Fruit fly (Drosophila melanogaster) whole organism, embryonic: ENCODE data around the gene His3.3B.

Experiments
- Adf1 ChIP-seq: fragments of 200-800 bp; sonication (Bioruptor generic); IDR thresholded peaks from 2 replicates; pipeline ENCODE4 v1.3.6; 2022; ENCODE audit warnings: missing biosample characterization, missing genetic modification characterization
- Aef1 ChIP-seq: fragments of 200-800 bp; sonication (Bioruptor generic); IDR thresholded peaks from 3 replicates; pipeline ENCODE4 v1.3.6; 2022; ENCODE audit warnings: missing biosample characterization, missing genetic modification characterization
- Antp ChIP-seq: fragments of 200-800 bp; sonication (Bioruptor generic); optimal IDR thresholded peaks from 3 replicates; lab custom pipeline; 2016; ENCODE audit warnings: missing biosample characterization, missing genetic modification characterization
- CG10147 ChIP-seq: fragments of 200-800 bp; sonication (Bioruptor generic); optimal IDR thresholded peaks from 2 replicates; lab custom pipeline; 2019; ENCODE audit warnings: missing biosample characterization, mild to moderate bottlenecking, missing genetic modification characterization, moderate library complexity
- CG11093 ChIP-seq: fragments of 200-800 bp; sonication (Bioruptor generic); IDR thresholded peaks from 3 replicates; pipeline ENCODE4 v1.3.6; 2022; ENCODE audit warnings: missing biosample characterization, missing genetic modification characterization
- CG11695 ChIP-seq: fragments of 200-800 bp; sonication (Bioruptor generic); IDR thresholded peaks from 3 replicates; pipeline ENCODE4 v1.3.6; 2022; ENCODE audit warnings: missing biosample characterization, missing genetic modification characterization
- CG1233 ChIP-seq: fragments of 200-800 bp; sonication (Bioruptor generic); optimal IDR thresholded peaks from 4 replicates; lab custom pipeline; 2018; ENCODE audit warnings: missing biosample characterization, mild to moderate bottlenecking, missing genetic modification characterization
- CG13287 ChIP-seq: fragments of 200-800 bp; sonication (Bioruptor generic); IDR thresholded peaks from 2 replicates; pipeline ENCODE4 v1.3.6; 2022; ENCODE audit warnings: missing biosample characterization, missing genetic modification characterization; ENCODE audit not compliant: partially characterized antibody
- CG17568 ChIP-seq: fragments of 200-800 bp; sonication (Bioruptor generic); optimal IDR thresholded peaks from 2 replicates; lab custom pipeline; 2018; ENCODE audit warnings: missing biosample characterization, mild to moderate bottlenecking, missing genetic modification characterization, moderate library complexity
- CG17912 ChIP-seq: fragments of 200-800 bp; sonication (Bioruptor generic); optimal IDR thresholded peaks from 2 replicates; lab custom pipeline; 2018; ENCODE audit warnings: missing biosample characterization, mild to moderate bottlenecking, missing genetic modification characterization
- CG2199 ChIP-seq: fragments of 200-800 bp; sonication (Bioruptor generic); IDR thresholded peaks from 3 replicates; pipeline ENCODE4 v1.3.6; 2022; ENCODE audit warnings: missing biosample characterization, missing genetic modification characterization
- CG30403 ChIP-seq: fragments of 200-800 bp; sonication (Bioruptor generic); optimal IDR thresholded peaks from 3 replicates; lab custom pipeline; 2016; ENCODE audit warnings: missing biosample characterization, missing genetic modification characterization
- CG32767 ChIP-seq: fragments of 200-800 bp; sonication (Bioruptor generic); IDR thresholded peaks from 2 replicates; pipeline ENCODE4 v1.3.6; 2022; ENCODE audit warnings: missing biosample characterization, missing genetic modification characterization
- CG4820 ChIP-seq: fragments of 200-800 bp; sonication (Bioruptor generic); optimal IDR thresholded peaks from 3 replicates; lab custom pipeline; 2016; ENCODE audit warnings: missing biosample characterization, missing genetic modification characterization
- CG4854 ChIP-seq: fragments of 200-800 bp; sonication (Bioruptor generic); optimal IDR thresholded peaks from 2 replicates; lab custom pipeline; 2016; ENCODE audit warnings: missing biosample characterization, missing genetic modification characterization, inconsistent platforms
- CG8281 ChIP-seq: fragments of 200-800 bp; sonication (Bioruptor generic); optimal IDR thresholded peaks from 2 replicates; lab custom pipeline; 2018; ENCODE audit warnings: missing biosample characterization, mild to moderate bottlenecking, missing genetic modification characterization, moderate library complexity
- CG8359 ChIP-seq: fragments of 200-800 bp; sonication (Bioruptor generic); optimal IDR thresholded peaks from 2 replicates; lab custom pipeline; 2017; ENCODE audit warnings: missing biosample characterization, mild to moderate bottlenecking, missing genetic modification characterization, borderline replicate concordance
- CG8388 ChIP-seq: fragments of 200-800 bp; sonication (Bioruptor generic); optimal IDR thresholded peaks from 2 replicates; lab custom pipeline; 2019; ENCODE audit warnings: missing biosample characterization, mild to moderate bottlenecking, missing genetic modification characterization, moderate library complexity
- CG9215 ChIP-seq: fragments of 200-800 bp; sonication (Bioruptor generic); IDR thresholded peaks from 2 replicates; pipeline ENCODE4 v1.3.6; 2022; ENCODE audit warnings: missing biosample characterization, missing genetic modification characterization
- CG9932 ChIP-seq: fragments of 200-800 bp; sonication (Bioruptor generic); IDR thresholded peaks from 2 replicates; pipeline ENCODE4 v1.3.6; 2022; ENCODE audit warnings: missing biosample characterization, missing genetic modification characterization
- HHEX ChIP-seq: fragments of 200-800 bp; sonication (Bioruptor generic); optimal IDR thresholded peaks from 3 replicates; lab custom pipeline; 2017; ENCODE audit warnings: missing biosample characterization, mild to moderate bottlenecking, missing genetic modification characterization, missing genetic modification reagents
- Hey ChIP-seq: fragments of 200-800 bp; sonication (Bioruptor generic); optimal IDR thresholded peaks from 3 replicates; lab custom pipeline; 2018; ENCODE audit warnings: missing biosample characterization, mild to moderate bottlenecking, missing genetic modification characterization
- HmgZ ChIP-seq: fragments of 200-800 bp; sonication (Bioruptor generic); optimal IDR thresholded peaks from 2 replicates; lab custom pipeline; 2018; ENCODE audit warnings: missing biosample characterization, mild to moderate bottlenecking, missing genetic modification characterization
- Hmr ChIP-seq: fragments of 200-800 bp; sonication (Bioruptor generic); optimal IDR thresholded peaks from 3 replicates; lab custom pipeline; 2017; ENCODE audit warnings: mild to moderate bottlenecking, missing biosample characterization, missing genetic modification reagents, missing genetic modification characterization
- Hmx ChIP-seq: fragments of 200-800 bp; sonication (Bioruptor generic); optimal IDR thresholded peaks from 2 replicates; lab custom pipeline; 2016; ENCODE audit warnings: missing biosample characterization, missing genetic modification characterization
- Jarid2 ChIP-seq: fragments of 200-800 bp; sonication (Bioruptor generic); optimal IDR thresholded peaks from 3 replicates; lab custom pipeline; 2017; ENCODE audit warnings: mild to moderate bottlenecking, missing biosample characterization, missing genetic modification reagents, missing genetic modification characterization
- Poxn ChIP-seq: fragments of 200-800 bp; sonication (Bioruptor generic); IDR thresholded peaks from 2 replicates; pipeline ENCODE4 v1.3.6; 2022; ENCODE audit warnings: missing biosample characterization, missing genetic modification characterization
- Ravus ChIP-seq: fragments of 200-800 bp; sonication (Bioruptor generic); IDR thresholded peaks from 2 replicates; pipeline ENCODE4 v1.3.6; 2022; ENCODE audit warnings: missing biosample characterization, missing genetic modification characterization
- Six4 ChIP-seq: fragments of 200-800 bp; sonication (Bioruptor generic); optimal IDR thresholded peaks from 2 replicates; lab custom pipeline; 2016; ENCODE audit warnings: missing biosample characterization, missing genetic modification characterization
- Sry-δ ChIP-seq: fragments of 200-800 bp; sonication (Bioruptor generic); optimal IDR thresholded peaks from 2 replicates; lab custom pipeline; 2016; ENCODE audit warnings: missing biosample characterization, missing genetic modification characterization
- ap ChIP-seq: fragments of 200-800 bp; sonication (Bioruptor generic); IDR thresholded peaks from 2 replicates; pipeline ENCODE4 v1.3.6; 2022; ENCODE audit warnings: missing biosample characterization, missing genetic modification characterization
- bcd ChIP-seq: fragments of 200-800 bp; sonication (Bioruptor generic); optimal IDR thresholded peaks from 2 replicates; lab custom pipeline; 2017; ENCODE audit warnings: missing biosample characterization, mild to moderate bottlenecking, missing genetic modification characterization
- btn ChIP-seq: fragments of 200-800 bp; sonication (Bioruptor generic); optimal IDR thresholded peaks from 2 replicates; lab custom pipeline; 2016; ENCODE audit warnings: missing biosample characterization, missing genetic modification characterization
- en ChIP-seq: fragments of 200-800 bp; sonication (Bioruptor generic); optimal IDR thresholded peaks from 2 replicates; lab custom pipeline; 2016; ENCODE audit warnings: missing biosample characterization, missing genetic modification characterization
- exex ChIP-seq: fragments of 200-800 bp; sonication (Bioruptor generic); optimal IDR thresholded peaks from 4 replicates; lab custom pipeline; 2018; ENCODE audit warnings: missing biosample characterization, mild to moderate bottlenecking, missing genetic modification characterization, moderate library complexity
- gt ChIP-seq: fragments of 200-800 bp; sonication (Bioruptor generic); IDR thresholded peaks from 2 replicates; pipeline ENCODE4 v1.3.6; 2022; ENCODE audit warnings: missing biosample characterization, missing genetic modification characterization
- jigr1 ChIP-seq: fragments of 200-800 bp; sonication (Bioruptor generic); IDR thresholded peaks from 3 replicates; pipeline ENCODE4 v1.3.6; 2022; ENCODE audit warnings: missing biosample characterization, missing genetic modification characterization
- ken ChIP-seq: fragments of 200-800 bp; sonication (Bioruptor generic); IDR thresholded peaks from 3 replicates; pipeline ENCODE4 v1.3.6; 2022; ENCODE audit warnings: missing biosample characterization, missing genetic modification characterization
- klu ChIP-seq: fragments of 200-800 bp; sonication (Bioruptor generic); IDR thresholded peaks from 2 replicates; pipeline ENCODE4 v1.3.6; 2022; ENCODE audit warnings: missing biosample characterization, missing genetic modification characterization
- lab ChIP-seq: fragments of 200-800 bp; sonication (Bioruptor generic); optimal IDR thresholded peaks from 3 replicates; lab custom pipeline; 2017; ENCODE audit warnings: missing biosample characterization, missing genetic modification characterization, mild to moderate bottlenecking, moderate library complexity, missing genetic modification reagents
- lbe ChIP-seq: fragments of 200-800 bp; sonication (Bioruptor generic); optimal IDR thresholded peaks from 2 replicates; lab custom pipeline; 2016; ENCODE audit warnings: missing biosample characterization, mild to moderate bottlenecking, missing genetic modification characterization
- mam ChIP-seq: fragments of 200-800 bp; sonication (Bioruptor generic); optimal IDR thresholded peaks from 3 replicates; lab custom pipeline; 2016; ENCODE audit warnings: missing biosample characterization, missing genetic modification characterization
- nerfin-1 ChIP-seq: fragments of 200-800 bp; sonication (Bioruptor generic); optimal IDR thresholded peaks from 3 replicates; lab custom pipeline; 2019; ENCODE audit warnings: missing biosample characterization, mild to moderate bottlenecking, missing genetic modification characterization, moderate library complexity
- onecut ChIP-seq: fragments of 200-800 bp; sonication (Bioruptor generic); IDR thresholded peaks from 2 replicates; pipeline ENCODE4 v1.3.6; 2022; ENCODE audit warnings: missing biosample characterization, missing genetic modification characterization
- org-1 ChIP-seq: fragments of 200-800 bp; sonication (Bioruptor generic); optimal IDR thresholded peaks from 2 replicates; lab custom pipeline; 2017; ENCODE audit warnings: missing biosample characterization, missing genetic modification characterization
- psq ChIP-seq: fragments of 200-800 bp; sonication (Bioruptor generic); optimal IDR thresholded peaks from 2 replicates; lab custom pipeline; 2017; ENCODE audit warnings: missing biosample characterization, missing genetic modification characterization
- slp2 ChIP-seq: fragments of 200-800 bp; sonication (Bioruptor generic); optimal IDR thresholded peaks from 2 replicates; lab custom pipeline; 2016; ENCODE audit warnings: missing biosample characterization, missing genetic modification characterization
- ssp ChIP-seq: fragments of 200-800 bp; sonication (Bioruptor generic); IDR thresholded peaks from 2 replicates; pipeline ENCODE4 v1.3.6; 2022; ENCODE audit warnings: missing biosample characterization, missing genetic modification characterization
- tll ChIP-seq, 2 experiments: fragments of 200-800 bp in 1 of 2; fragments of >200 bp in 1 of 2; sonication (Bioruptor generic) in 1 of 2; optimal IDR thresholded peaks; 2 replicates each; lab custom pipeline; 2017 to 2019; ENCODE audit warnings: missing biosample characterization in 2 of 2, missing genetic modification characterization in 2 of 2, mild to moderate bottlenecking in 1 of 2, moderate library complexity in 1 of 2
- trh ChIP-seq: fragments of 200-800 bp; sonication (Bioruptor generic); optimal IDR thresholded peaks from 2 replicates; lab custom pipeline; 2016; ENCODE audit warnings: missing biosample characterization, missing genetic modification characterization
- tx ChIP-seq: fragments of 200-800 bp; sonication (Bioruptor generic); optimal IDR thresholded peaks from 2 replicates; lab custom pipeline; 2016; ENCODE audit warnings: missing biosample characterization, missing genetic modification characterization
- usp ChIP-seq: fragments of >200 bp; optimal IDR thresholded peaks from 2 replicates; lab custom pipeline; 2017; ENCODE audit warnings: missing biosample characterization, missing genetic modification characterization

The His3.3B gene

DNA sequence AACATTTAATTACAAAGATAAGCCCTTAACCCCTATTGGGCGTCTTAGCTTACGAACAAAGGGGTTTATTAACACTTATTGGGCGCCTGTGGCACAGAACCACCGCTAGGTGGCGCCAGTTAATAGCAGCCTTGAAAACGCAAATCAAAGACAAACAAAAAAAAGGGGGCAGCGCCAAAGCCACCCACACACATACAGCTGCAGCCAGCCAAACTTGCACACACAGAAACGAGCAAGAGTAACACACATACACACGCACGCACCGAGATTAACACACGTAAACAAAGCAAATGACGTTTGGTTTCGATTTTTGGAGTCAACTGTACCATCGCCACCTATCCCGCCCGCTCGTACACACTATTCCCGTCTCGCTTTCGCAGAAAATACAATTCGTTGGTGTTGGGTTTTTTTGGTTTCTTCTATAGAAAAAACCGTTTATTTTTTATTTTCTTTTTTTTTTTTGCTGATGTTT, 4.3 kb downstream of the His3.3B start (continued):
- TF ChIP-seq bcd (GFP tag; lab: Kevin White, UChicago) (peak; percentile 24), trh (GFP tag; lab: Kevin White, UChicago) (no peak), psq (GFP tag; lab: Kevin White, UChicago) (no peak), Ravus (GFP tag; lab: Robert Waterston, UW) (no peak), CG2199 (0 out of 3 replicates have a peak, but pooled peaks have one; percentile 62), Jarid2 (no peak), CG10147 (GFP tag; lab: Kevin White, UChicago) (no peak), klu (GFP tag; lab: Robert Waterston, UW) (no peak), CG9215 (GFP tag; lab: Robert Waterston, UW) (no peak), gt (GFP tag; lab: Robert Waterston, UW) (no peak), HHEX (GFP tag; lab: Kevin White, UChicago) (peak; percentile 3), CG8359 (GFP tag; lab: Kevin White, UChicago) (no peak), mam (GFP tag; lab: Kevin White, UChicago) (no peak), CG17568 (GFP tag; lab: Kevin White, UChicago) (no peak), Antp (no peak), CG4820 (no peak), ssp (GFP tag; lab: Robert Waterston, UW) (no peak), CG1233 (no peak), CG32767 (GFP tag; lab: Robert Waterston, UW) (no peak), exex (tag; lab: Kevin White, UChicago) (peak; percentile 22), CG8281 (tag; lab: Kevin White, UChicago) (no peak), Hmx (no peak), Poxn (GFP tag; lab: Robert Waterston, UW) (no peak), CG8388 (GFP tag; lab: Kevin White, UChicago) (no peak), btn (GFP tag; lab: Kevin White, UChicago) (no peak), CG9932 (GFP tag; lab: Robert Waterston, UW) (no peak), CG30403 (GFP tag; lab: Kevin White, UChicago) (peak; percentile 28), onecut (GFP tag; lab: Robert Waterston, UW) (peak; percentile 71; the same call in 1 of the 2 replicates), CG11093 (GFP tag; lab: Robert Waterston, UW) (no peak), Six4 (GFP tag; lab: Kevin White, UChicago) (no peak), tll (GFP tag; optimal IDR thresholded peaks at IDR 0.05; lab: Kevin White, UChicago) (peak in 1 of 2 experiments; percentile 22), nerfin-1 (no peak), en (GFP tag; lab: Kevin White, UChicago) (no peak), lab (GFP tag; lab: Kevin White, UChicago) (no peak), CG17912 (GFP tag; lab: Kevin White, UChicago) (no peak), lbe (GFP tag; lab: Kevin White, UChicago) (peak; percentile 70), CG4854 (GFP tag; lab: Kevin White, UChicago) (no peak), tx (GFP tag; lab: Kevin White, UChicago) (no peak), usp (GFP tag; lab: Kevin White, UChicago) (no peak), Hey (tag; lab: Kevin White, UChicago) (no peak), ken (no peak), Hmr (no peak), Aef1 (GFP tag; lab: Robert Waterston, UW) (no peak), org-1 (GFP tag; lab: Kevin White, UChicago) (no peak), HmgZ (tag; lab: Kevin White, UChicago) (peak; percentile 54), Adf1 (GFP tag; lab: Robert Waterston, UW) (peak; percentile 45), CG11695 (GFP tag; lab: Robert Waterston, UW) (no peak), slp2 (GFP tag; lab: Kevin White, UChicago) (no peak), jigr1 (GFP tag; lab: Robert Waterston, UW) (no peak), Sry-δ (GFP tag; lab: Kevin White, UChicago) (peak; percentile 7), ap (GFP tag; lab: Robert Waterston, UW) (no peak), CG13287 (peak; percentile 13; the same call in 1 of the 2 replicates)
